Worm (Caenorhabditis elegans) whole organism, L3 larva: ENCODE measurements around the gene F42A10.5.

Experiments
- R02D3.7 ChIP-seq: fragments of 150-350 bp; optimal IDR thresholded peaks from 2 replicates; lab custom pipeline; 2014; ENCODE audit warnings: missing biosample characterization, missing genetic modification characterization
- ama-1 ChIP-seq: fragments of 150-350 bp; optimal IDR thresholded peaks from 2 replicates; lab custom pipeline; 2018
- ceh-16 ChIP-seq: sonication (generic microtip); optimal IDR thresholded peaks from 2 replicates; lab custom pipeline; 2017; ENCODE audit warnings: missing biosample characterization, missing genetic modification characterization
- ceh-28 ChIP-seq: fragments of 150-350 bp; optimal IDR thresholded peaks from 2 replicates; lab custom pipeline; 2014; ENCODE audit warnings: missing biosample characterization, missing genetic modification reagents, missing genetic modification characterization
- ceh-9 ChIP-seq: sonication (generic microtip); optimal IDR thresholded peaks from 2 replicates; lab custom pipeline; 2018; ENCODE audit warnings: missing biosample characterization, missing genetic modification characterization
- daf-12 ChIP-seq: fragments of 150-350 bp; optimal IDR thresholded peaks from 2 replicates; lab custom pipeline; 2014; ENCODE audit warnings: missing biosample characterization, missing genetic modification reagents, missing genetic modification characterization
- egl-5 ChIP-seq: fragments of 150-350 bp; optimal IDR thresholded peaks from 2 replicates; lab custom pipeline; 2017; ENCODE audit warnings: missing biosample characterization, missing genetic modification reagents, missing genetic modification characterization, inconsistent platforms
- elt-1 ChIP-seq: fragments of 150-350 bp; optimal IDR thresholded peaks from 2 replicates; lab custom pipeline; 2014; ENCODE audit warnings: missing biosample characterization, missing genetic modification characterization
- elt-2 ChIP-seq: sonication (generic microtip); optimal IDR thresholded peaks from 2 replicates; lab custom pipeline; 2016; ENCODE audit warnings: missing genetic modification reagents, mild to moderate bottlenecking, missing genetic modification characterization, missing compliant biosample characterization
- elt-3 ChIP-seq, 3 experiments: fragments of 150-350 bp in 1 of 3; sonication (generic microtip) in 2 of 3; optimal IDR thresholded peaks; 2 replicates in 2 of 3; 4 replicates in 1 of 3; lab custom pipeline; 2014 to 2017; ENCODE audit warnings: missing biosample characterization in 3 of 3, missing genetic modification characterization in 3 of 3
- eor-1 ChIP-seq, 2 experiments: fragments of 150-350 bp; optimal IDR thresholded peaks; 2 replicates each; lab custom pipeline; 2014 to 2018; ENCODE audit warnings: missing biosample characterization in 2 of 2, missing genetic modification characterization in 2 of 2
- fos-1 ChIP-seq: fragments of 150-350 bp; optimal IDR thresholded peaks from 2 replicates; lab custom pipeline; 2014; ENCODE audit warnings: missing biosample characterization, missing genetic modification characterization
- hmg-11 ChIP-seq: sonication (generic microtip); optimal IDR thresholded peaks from 2 replicates; lab custom pipeline; 2016; ENCODE audit warnings: missing genetic modification characterization, missing compliant biosample characterization
- jun-1 ChIP-seq: fragments of 150-350 bp; optimal IDR thresholded peaks from 2 replicates; lab custom pipeline; 2014; ENCODE audit warnings: missing biosample characterization, missing genetic modification reagents, missing genetic modification characterization
- lin-15B ChIP-seq: fragments of 150-350 bp; optimal IDR thresholded peaks from 2 replicates; lab custom pipeline; 2014; ENCODE audit warnings: missing biosample characterization, missing genetic modification characterization
- lin-39 ChIP-seq: fragments of 150-350 bp; optimal IDR thresholded peaks from 2 replicates; lab custom pipeline; 2018; ENCODE audit warnings: missing biosample characterization, missing genetic modification reagents, missing genetic modification characterization
- lsy-12 ChIP-seq: sonication (generic microtip); optimal IDR thresholded peaks from 2 replicates; lab custom pipeline; 2016; ENCODE audit warnings: mild to moderate bottlenecking, missing genetic modification characterization, missing compliant biosample characterization
- mml-1 ChIP-seq: fragments of 150-350 bp; sonication (generic microtip); optimal IDR thresholded peaks from 3 replicates; lab custom pipeline; 2014; ENCODE audit warnings: missing biosample characterization, missing genetic modification characterization
- nfya-1 ChIP-seq: sonication (generic microtip); optimal IDR thresholded peaks from 2 replicates; lab custom pipeline; 2017; ENCODE audit warnings: missing genetic modification characterization, mild to moderate bottlenecking, missing compliant biosample characterization, antibody characterized with exemption, moderate library complexity; ENCODE audit not compliant: insufficient read depth
- nhr-23 ChIP-seq: fragments of 150-350 bp; optimal IDR thresholded peaks from 2 replicates; lab custom pipeline; 2014; ENCODE audit warnings: missing biosample characterization, missing genetic modification reagents, missing genetic modification characterization
- nhr-237 ChIP-seq: fragments of 150-350 bp; optimal IDR thresholded peaks from 2 replicates; lab custom pipeline; 2014; ENCODE audit warnings: missing biosample characterization, missing genetic modification characterization
- nhr-25 ChIP-seq: sonication (generic microtip); optimal IDR thresholded peaks from 2 replicates; lab custom pipeline; 2017; ENCODE audit warnings: missing biosample characterization, missing genetic modification characterization
- nhr-43 ChIP-seq: sonication (generic microtip); optimal IDR thresholded peaks from 2 replicates; lab custom pipeline; 2016; ENCODE audit warnings: mild to moderate bottlenecking, missing genetic modification characterization, missing compliant biosample characterization; ENCODE audit not compliant: poor library complexity, severe bottlenecking
- nhr-67 ChIP-seq: fragments of 150-350 bp; optimal IDR thresholded peaks from 2 replicates; lab custom pipeline; 2014; ENCODE audit warnings: missing biosample characterization, missing genetic modification characterization
- pha-4 ChIP-seq: fragments of 150-350 bp; optimal IDR thresholded peaks from 2 replicates; lab custom pipeline; 2014; ENCODE audit warnings: missing biosample characterization, missing genetic modification reagents, missing genetic modification characterization
- pqm-1 ChIP-seq: fragments of 150-350 bp; optimal IDR thresholded peaks from 2 replicates; lab custom pipeline; 2017; ENCODE audit warnings: missing biosample characterization, missing genetic modification characterization, inconsistent platforms
- skn-1 ChIP-seq: fragments of 150-350 bp; optimal IDR thresholded peaks from 2 replicates; lab custom pipeline; 2014; ENCODE audit warnings: missing biosample characterization, missing genetic modification characterization
- snpc-4 ChIP-seq: fragments of 150-350 bp; optimal IDR thresholded peaks from 2 replicates; lab custom pipeline; 2014; ENCODE audit warnings: missing biosample characterization, missing genetic modification characterization
- unc-62 ChIP-seq: fragments of 150-350 bp; sonication (generic microtip); optimal IDR thresholded peaks from 4 replicates; lab custom pipeline; 2014; ENCODE audit warnings: missing biosample characterization, missing genetic modification reagents, missing genetic modification characterization
- zag-1 ChIP-seq: fragments of 150-350 bp; optimal IDR thresholded peaks from 2 replicates; lab custom pipeline; 2014; ENCODE audit warnings: missing biosample characterization, missing genetic modification characterization
- ztf-11 ChIP-seq: fragments of 150-350 bp; optimal IDR thresholded peaks from 2 replicates; lab custom pipeline; 2014; ENCODE audit warnings: missing biosample characterization, missing genetic modification characterization
- ztf-4 ChIP-seq: fragments of 150-350 bp; optimal IDR thresholded peaks from 2 replicates; lab custom pipeline; 2014; ENCODE audit warnings: missing biosample characterization, missing genetic modification characterization

F42A10.5 gene

DNA sequence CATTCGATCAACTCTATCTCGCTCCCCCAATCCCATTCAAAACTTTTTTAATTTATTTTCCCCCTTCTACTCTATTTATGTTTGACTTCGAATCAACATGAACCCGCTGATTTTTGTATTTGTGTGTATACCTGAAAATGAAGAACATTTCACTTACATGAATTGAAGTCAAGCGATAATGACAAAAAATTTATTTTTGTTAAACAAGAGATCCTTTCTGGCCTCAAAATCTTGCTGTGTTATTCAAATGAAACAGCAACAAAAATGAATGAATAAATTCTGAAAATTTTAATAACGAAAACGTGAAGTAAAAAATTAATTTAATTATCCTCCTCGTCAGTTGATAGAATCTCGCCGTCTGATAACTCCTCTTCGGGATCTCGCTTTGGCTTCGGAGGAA is 29.2 kb upstream of the F42A10.5 start:
- TF ChIP-seq skn-1 (tag; lab: Kevin White, UChicago) (no peak), zag-1 (no peak), fos-1 (tag; lab: Kevin White, UChicago) (no peak), unc-62 (no peak), hmg-11 (tag; lab: Kevin White, UChicago) (no peak), ztf-11 (tag; lab: Kevin White, UChicago) (no peak), mml-1 (tag; lab: Kevin White, UChicago) (no peak), lsy-12 (tag; lab: Kevin White, UChicago) (no peak), R02D3.7 (no peak), elt-2 (tag; lab: Kevin White, UChicago) (no peak), nhr-237 (tag; lab: Kevin White, UChicago) (no peak), ceh-9 (tag; lab: Kevin White, UChicago) (no peak), snpc-4 (tag; lab: Kevin White, UChicago) (no peak), daf-12 (no peak), elt-3 (tag; optimal IDR thresholded peaks at IDR 0.05; lab: Kevin White, UChicago) (no peak)

DNA sequence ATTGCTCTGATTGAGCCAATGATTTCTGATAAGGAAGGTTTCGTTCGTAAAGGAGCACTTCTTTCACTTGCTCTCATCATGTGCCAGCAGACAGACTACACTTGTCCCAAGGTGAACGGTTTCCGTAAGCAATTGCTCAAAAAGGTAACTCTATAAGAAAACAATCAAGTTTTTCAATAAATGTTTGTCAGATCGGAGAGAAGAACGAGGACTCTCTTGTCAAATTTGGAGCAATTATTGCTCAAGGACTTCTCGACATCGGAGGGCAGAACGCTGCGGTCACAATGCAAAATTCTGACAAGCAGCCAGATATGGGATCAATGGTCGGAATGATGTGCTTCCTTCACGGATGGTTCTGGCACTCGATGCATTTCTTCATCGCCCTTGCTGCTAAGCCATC is 28.0 kb upstream of the F42A10.5 start:
- TF ChIP-seq ztf-4 (no peak), elt-1 (tag; lab: Kevin White, UChicago) (no peak), pha-4 (no peak), ceh-28 (tag; lab: Kevin White, UChicago) (no peak), nhr-67 (tag; lab: Kevin White, UChicago) (no peak), lin-39 (tag; lab: Kevin White, UChicago) (no peak), mml-1 (tag; lab: Kevin White, UChicago) (no peak), snpc-4 (tag; lab: Kevin White, UChicago) (no peak), egl-5 (no peak), fos-1 (tag; lab: Kevin White, UChicago) (no peak)

DNA sequence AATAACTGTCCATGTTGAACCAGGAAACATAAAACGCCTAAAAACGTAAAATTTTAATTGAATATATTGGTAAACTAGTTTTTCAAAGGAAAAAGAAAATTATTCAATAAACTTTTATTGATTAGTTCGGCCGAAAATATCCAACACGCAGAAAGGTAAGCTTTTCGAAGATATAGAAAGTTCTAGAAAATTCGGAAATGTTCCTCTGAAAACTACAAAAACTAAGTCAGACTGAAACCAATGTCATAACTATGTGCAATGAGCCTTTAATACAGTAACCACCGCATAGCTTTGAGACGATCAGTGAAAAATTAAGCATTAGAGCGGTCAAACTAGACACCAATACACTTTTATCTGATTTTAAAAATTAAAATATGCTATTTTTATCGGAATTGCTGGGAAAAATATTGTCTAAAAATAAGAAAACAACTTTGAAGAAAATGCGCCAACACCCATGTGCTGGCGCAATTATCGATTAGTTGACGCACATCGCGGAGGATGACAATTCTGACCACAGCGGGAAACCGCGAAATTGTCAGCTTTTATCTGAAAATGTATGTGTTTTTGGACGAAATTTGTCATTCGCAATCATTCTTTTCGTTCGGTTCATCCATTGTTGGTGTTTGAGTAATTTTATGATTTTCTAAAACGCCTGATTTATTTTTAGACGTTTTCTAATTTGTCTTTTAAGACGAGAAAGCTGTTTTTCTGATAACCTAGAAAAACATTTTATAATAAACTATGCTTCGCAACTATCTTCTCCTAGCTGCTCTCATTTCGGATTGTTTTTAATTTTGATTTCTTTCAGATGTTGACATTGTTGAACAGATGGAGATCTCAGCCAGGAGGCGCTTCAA is 25.3 kb upstream of the F42A10.5 start, which contains the start of the genes C23G10.7 and rpn-2:
C23G10.7 (minus strand) TSS at position 37 of the 857 bp plus-strand sequence.
rpn-2 (plus strand) TSS at position 807 of the 857 bp plus-strand sequence.
- TF ChIP-seq daf-12 = no peak
- TF ChIP-seq elt-1 (tag; lab: Kevin White, UChicago) = no peak
- TF ChIP-seq nhr-237 (tag; lab: Kevin White, UChicago) = no peak
- TF ChIP-seq jun-1 (tag; lab: Kevin White, UChicago) = peak; percentile 30
- peak; percentile 22 for TF ChIP-seq pqm-1 (tag; lab: Kevin White, UChicago)
- peak; percentile 56 for TF ChIP-seq hmg-11 (tag; lab: Kevin White, UChicago)
- peak; percentile 69 for TF ChIP-seq nfya-1
- peak; percentile 62 for TF ChIP-seq ceh-28 (tag; lab: Kevin White, UChicago)
- peak; percentile 25 for TF ChIP-seq lsy-12 (tag; lab: Kevin White, UChicago)
- TF ChIP-seq elt-2 (tag; lab: Kevin White, UChicago) = peak; percentile 38
- TF ChIP-seq skn-1 (tag; lab: Kevin White, UChicago) = peak; percentile 98
- peak; percentile 53 for TF ChIP-seq ama-1
- TF ChIP-seq R02D3.7 = peak; percentile 22
- TF ChIP-seq ceh-16 (tag; lab: Kevin White, UChicago) = no peak
- TF ChIP-seq nhr-43 (tag; lab: Kevin White, UChicago) = peak; percentile 0
- peak; percentile 75 for TF ChIP-seq pha-4
- peak; percentile 39 for TF ChIP-seq nhr-23 (tag; lab: Kevin White, UChicago)
- peak; percentile 12 for TF ChIP-seq lin-39 (tag; lab: Kevin White, UChicago)
- TF ChIP-seq lin-15B (tag; lab: Kevin White, UChicago) = peak; percentile 71
- peak; percentile 38 for TF ChIP-seq nhr-25 (tag; lab: Kevin White, UChicago)
- TF ChIP-seq egl-5 = peak; percentile 10
- TF ChIP-seq fos-1 (tag; lab: Kevin White, UChicago) = no peak

DNA sequence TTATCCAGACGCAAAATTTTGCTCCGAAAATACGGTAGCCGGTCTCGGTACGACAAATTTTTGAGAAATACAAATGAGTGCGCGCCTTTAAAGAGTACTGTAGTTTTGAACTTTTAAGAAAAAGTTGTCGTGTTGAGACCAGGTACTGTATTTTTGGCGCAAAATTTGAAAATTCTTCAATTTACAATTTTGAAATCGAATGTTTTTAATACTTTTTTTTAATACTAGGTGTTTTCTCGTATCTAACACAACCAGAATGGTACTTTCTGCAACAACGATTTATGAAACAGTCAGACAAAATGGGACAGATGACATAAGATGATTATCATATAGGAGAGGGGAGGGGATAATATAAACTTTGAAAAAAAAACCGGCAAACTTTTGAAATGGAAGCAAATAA is 22.4 kb upstream of the F42A10.5 start:
- no peak for TF ChIP-seq R02D3.7
- no peak for TF ChIP-seq eor-1 (tag; optimal IDR thresholded peaks at IDR 0.05; lab: Kevin White, UChicago)
- no peak for TF ChIP-seq elt-3 (tag; optimal IDR thresholded peaks at IDR 0.05; lab: Kevin White, UChicago)
- no peak for TF ChIP-seq nhr-43 (tag; lab: Kevin White, UChicago)
- TF ChIP-seq lin-39 (tag; lab: Kevin White, UChicago) = no peak
- TF ChIP-seq lin-15B (tag; lab: Kevin White, UChicago) = no peak
- TF ChIP-seq hmg-11 (tag; lab: Kevin White, UChicago) = no peak
- TF ChIP-seq, all 47 proteins: peak for 0
